Worm (Caenorhabditis elegans): ENCODE data around the gene nra-4.

DNA sequence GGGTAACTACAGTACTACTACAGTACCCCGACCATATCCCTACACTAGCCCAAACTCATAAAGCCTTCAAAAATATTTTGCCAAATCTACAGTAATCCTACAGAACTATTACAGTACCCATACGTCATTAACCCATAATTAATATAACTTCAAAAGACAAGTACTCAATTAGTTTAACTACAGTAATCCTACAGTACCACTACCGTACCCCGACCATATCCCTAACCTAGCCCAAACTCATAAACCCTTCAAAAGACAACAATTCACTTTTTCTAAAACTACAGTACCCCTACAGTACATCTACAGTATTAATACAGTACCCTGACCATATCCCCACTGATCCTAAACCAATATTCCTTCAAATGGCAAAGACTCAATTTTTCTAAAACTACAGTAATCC is 34.7 kb downstream of the nra-4 start:
- TF ChIP-seq attf-3 (GFP tag; conservative IDR thresholded peaks at IDR 0.05) (no peak), ceh-27 (GFP tag; optimal IDR thresholded peaks at IDR 0.05) (no peak), athp-1 (tag; optimal IDR thresholded peaks at IDR 0.05) (no peak), T07F8.4 (tag; optimal IDR thresholded peaks at IDR 0.05) (no peak), die-1 (tag; optimal IDR thresholded peaks at IDR 0.05) (no peak), lin-35 (GFP tag; optimal IDR thresholded peaks at IDR 0.05) (no peak)

Measured in whole organism, young adult.